Fruit fly (Drosophila melanogaster) whole organism, embryonic: Measurements from ENCODE around the gene JIL-1.
A peak's percentile ranks its signal among the peaks of the same experiment; 100 is the strongest.

Experiments
- Blimp-1 ChIP-seq: fragments of 200-800 bp; sonication (Bioruptor generic); optimal IDR thresholded peaks from 3 replicates; lab custom pipeline; 2018; ENCODE audit warnings: missing biosample characterization, missing genetic modification characterization, mild to moderate bottlenecking, moderate library complexity, missing genetic modification reagents
- BtbVII ChIP-seq: fragments of 200-800 bp; sonication (Bioruptor generic); optimal IDR thresholded peaks from 3 replicates; lab custom pipeline; 2017; ENCODE audit warnings: missing biosample characterization, mild to moderate bottlenecking, missing genetic modification characterization
- CG11696 ChIP-seq: fragments of 200-800 bp; sonication (Bioruptor generic); IDR thresholded peaks from 2 replicates; pipeline ENCODE4 v1.3.6; 2022; ENCODE audit warnings: missing biosample characterization, missing genetic modification characterization
- CG13424 ChIP-seq: fragments of 200-800 bp; sonication (Bioruptor generic); optimal IDR thresholded peaks from 2 replicates; lab custom pipeline; 2019; ENCODE audit warnings: missing biosample characterization, mild to moderate bottlenecking, missing genetic modification characterization, moderate library complexity
- CG14441 ChIP-seq: fragments of 200-800 bp; sonication (Bioruptor generic); IDR thresholded peaks from 2 replicates; pipeline ENCODE4 v1.3.6; 2022; ENCODE audit warnings: missing biosample characterization, missing genetic modification characterization
- CG1529 ChIP-seq: fragments of 200-800 bp; sonication (Bioruptor generic); optimal IDR thresholded peaks from 3 replicates; lab custom pipeline; 2018; ENCODE audit warnings: missing biosample characterization, missing genetic modification characterization
- CG17186 ChIP-seq: fragments of 200-800 bp; sonication (Bioruptor generic); optimal IDR thresholded peaks from 3 replicates; lab custom pipeline; 2017; ENCODE audit warnings: missing biosample characterization, missing genetic modification reagents, missing genetic modification characterization
- CG17361 ChIP-seq: fragments of 200-800 bp; sonication (Bioruptor generic); IDR thresholded peaks from 3 replicates; pipeline ENCODE4 v1.3.6; 2022; ENCODE audit warnings: missing biosample characterization, missing genetic modification characterization
- CG17568 ChIP-seq: fragments of 200-800 bp; sonication (Bioruptor generic); optimal IDR thresholded peaks from 2 replicates; lab custom pipeline; 2018; ENCODE audit warnings: missing biosample characterization, mild to moderate bottlenecking, missing genetic modification characterization, moderate library complexity
- CG2129 ChIP-seq: fragments of 200-800 bp; sonication (Bioruptor generic); IDR thresholded peaks from 2 replicates; pipeline ENCODE4 v1.3.6; 2022; ENCODE audit warnings: missing biosample characterization, missing genetic modification characterization; ENCODE audit not compliant: partially characterized antibody
- CG31224 ChIP-seq: fragments of 200-800 bp; sonication (Bioruptor generic); IDR thresholded peaks from 2 replicates; pipeline ENCODE4 v1.3.6; 2022; ENCODE audit warnings: missing biosample characterization, missing genetic modification characterization
- CG31365 ChIP-seq: fragments of 200-800 bp; sonication (Bioruptor generic); optimal IDR thresholded peaks from 2 replicates; lab custom pipeline; 2018; ENCODE audit warnings: missing biosample characterization, mild to moderate bottlenecking, missing genetic modification characterization
- CG3847 ChIP-seq: fragments of 200-800 bp; sonication (Bioruptor generic); IDR thresholded peaks from 2 replicates; pipeline ENCODE4 v1.3.6; 2022; ENCODE audit warnings: missing biosample characterization, missing genetic modification characterization
- CG4854 ChIP-seq: fragments of 200-800 bp; sonication (Bioruptor generic); optimal IDR thresholded peaks from 2 replicates; lab custom pipeline; 2016; ENCODE audit warnings: missing biosample characterization, missing genetic modification characterization, inconsistent platforms
- CG6683 ChIP-seq: fragments of 200-800 bp; sonication (Bioruptor generic); optimal IDR thresholded peaks from 2 replicates; lab custom pipeline; 2017; ENCODE audit warnings: missing biosample characterization, mild to moderate bottlenecking, missing genetic modification characterization, missing genetic modification reagents
- CG8388 ChIP-seq: fragments of 200-800 bp; sonication (Bioruptor generic); optimal IDR thresholded peaks from 2 replicates; lab custom pipeline; 2019; ENCODE audit warnings: missing biosample characterization, mild to moderate bottlenecking, missing genetic modification characterization, moderate library complexity
- CG9932 ChIP-seq: fragments of 200-800 bp; sonication (Bioruptor generic); IDR thresholded peaks from 2 replicates; pipeline ENCODE4 v1.3.6; 2022; ENCODE audit warnings: missing biosample characterization, missing genetic modification characterization
- CTCF ChIP-seq: fragments of 200-800 bp; sonication (Bioruptor generic); optimal IDR thresholded peaks from 2 replicates; lab custom pipeline; 2017; ENCODE audit warnings: missing biosample characterization, mild to moderate bottlenecking, missing genetic modification characterization, moderate library complexity
- D ChIP-seq, 2 experiments: fragments of 200-800 bp in 1 of 2; fragments of >200 bp in 1 of 2; sonication (Bioruptor generic) in 1 of 2; optimal IDR thresholded peaks; 2 replicates in 1 of 2; 3 replicates in 1 of 2; lab custom pipeline; 2017; ENCODE audit warnings: mild to moderate bottlenecking in 1 of 2, missing biosample characterization in 1 of 2, missing genetic modification characterization in 1 of 2, missing genetic modification reagents in 1 of 2
- NC2β ChIP-seq: fragments of 200-800 bp; sonication (Bioruptor generic); optimal IDR thresholded peaks from 2 replicates; lab custom pipeline; 2016; ENCODE audit warnings: missing biosample characterization, missing genetic modification characterization
- Nf-YB ChIP-seq: fragments of 200-800 bp; sonication (Bioruptor generic); optimal IDR thresholded peaks from 3 replicates; lab custom pipeline; 2019; ENCODE audit warnings: missing biosample characterization, mild to moderate bottlenecking, missing genetic modification characterization, moderate library complexity
- Optix ChIP-seq: fragments of 200-800 bp; sonication (Bioruptor generic); IDR thresholded peaks from 3 replicates; pipeline ENCODE4 v1.3.6; 2022; ENCODE audit warnings: missing biosample characterization, missing genetic modification characterization
- Pdp1 ChIP-seq, 2 experiments: fragments of 200-800 bp; sonication (Bioruptor generic); optimal IDR thresholded peaks; 3 replicates each; lab custom pipeline; 2016; ENCODE audit warnings: missing biosample characterization in 2 of 2, missing genetic modification characterization in 2 of 2, mild to moderate bottlenecking in 1 of 2, moderate library complexity in 1 of 2
- Scr ChIP-seq: fragments of 200-800 bp; sonication (Bioruptor generic); IDR thresholded peaks from 2 replicates; pipeline ENCODE4 v1.3.6; 2022; ENCODE audit warnings: missing biosample characterization, missing genetic modification characterization; ENCODE audit not compliant: partially characterized antibody
- ac ChIP-seq: fragments of 200-800 bp; sonication (Bioruptor generic); optimal IDR thresholded peaks from 3 replicates; lab custom pipeline; 2017; ENCODE audit warnings: missing biosample characterization, mild to moderate bottlenecking, missing genetic modification characterization
- amos ChIP-seq: fragments of 200-800 bp; sonication (Bioruptor generic); IDR thresholded peaks from 2 replicates; pipeline ENCODE4 v1.3.6; 2022; ENCODE audit warnings: missing biosample characterization, missing genetic modification characterization; ENCODE audit not compliant: partially characterized antibody
- cad ChIP-seq: fragments of >200 bp; optimal IDR thresholded peaks from 2 replicates; lab custom pipeline; 2017; ENCODE audit warnings: missing biosample characterization, missing genetic modification characterization
- cato ChIP-seq: fragments of 200-800 bp; sonication (Bioruptor generic); optimal IDR thresholded peaks from 2 replicates; lab custom pipeline; 2016; ENCODE audit warnings: missing biosample characterization, missing genetic modification characterization, borderline replicate concordance
- croc ChIP-seq: fragments of 200-800 bp; sonication (Bioruptor generic); conservative IDR thresholded peaks from 3 replicates; pipeline ENCODE4 v1.3.6; 2022; ENCODE audit warnings: missing biosample characterization, missing genetic modification characterization
- crol ChIP-seq: fragments of 200-800 bp; sonication (Bioruptor generic); IDR thresholded peaks from 2 replicates; pipeline ENCODE4 v1.3.6; 2022; ENCODE audit warnings: missing biosample characterization, missing genetic modification characterization
- dimm ChIP-seq: fragments of 200-800 bp; sonication (Bioruptor generic); IDR thresholded peaks from 2 replicates; pipeline ENCODE4 v1.3.6; 2022; ENCODE audit warnings: missing biosample characterization, missing genetic modification characterization
- esg ChIP-seq: fragments of 200-800 bp; sonication (Bioruptor generic); conservative IDR thresholded peaks from 2 replicates; pipeline ENCODE4 v1.3.6; 2022; ENCODE audit warnings: missing biosample characterization, missing genetic modification characterization
- nmo ChIP-seq: fragments of 200-800 bp; sonication (Bioruptor generic); optimal IDR thresholded peaks from 2 replicates; lab custom pipeline; 2018; ENCODE audit warnings: missing biosample characterization, mild to moderate bottlenecking, missing genetic modification characterization, moderate library complexity
- pho ChIP-seq: fragments of 200-800 bp; sonication (Bioruptor generic); optimal IDR thresholded peaks from 2 replicates; lab custom pipeline; 2016; ENCODE audit warnings: missing biosample characterization, missing genetic modification characterization
- pita ChIP-seq: fragments of 200-800 bp; sonication (Bioruptor generic); optimal IDR thresholded peaks from 2 replicates; lab custom pipeline; 2017; ENCODE audit warnings: missing biosample characterization, mild to moderate bottlenecking, missing genetic modification characterization
- pros ChIP-seq: fragments of 200-800 bp; sonication (Bioruptor generic); optimal IDR thresholded peaks from 3 replicates; lab custom pipeline; 2019; ENCODE audit warnings: missing biosample characterization, mild to moderate bottlenecking, missing genetic modification characterization, moderate library complexity
- stwl ChIP-seq: fragments of 200-800 bp; sonication (Bioruptor generic); optimal IDR thresholded peaks from 3 replicates; lab custom pipeline; 2018; ENCODE audit warnings: missing biosample characterization, mild to moderate bottlenecking, missing genetic modification characterization, moderate library complexity
- tap ChIP-seq: fragments of 200-800 bp; optimal IDR thresholded peaks from 3 replicates; lab custom pipeline; 2019; ENCODE audit warnings: missing biosample characterization, mild to moderate bottlenecking, missing genetic modification characterization, moderate library complexity
- tio ChIP-seq: fragments of 200-800 bp; sonication (Bioruptor generic); optimal IDR thresholded peaks from 2 replicates; lab custom pipeline; 2017; ENCODE audit warnings: missing biosample characterization, missing genetic modification characterization, inconsistent platforms
- wdn ChIP-seq: fragments of 200-800 bp; sonication (Bioruptor generic); IDR thresholded peaks from 2 replicates; pipeline ENCODE4 v1.3.6; 2022; ENCODE audit warnings: missing biosample characterization, missing genetic modification characterization
- zfh1 ChIP-seq: fragments of 200-800 bp; sonication (Bioruptor generic); IDR thresholded peaks from 3 replicates; pipeline ENCODE4 v1.3.6; 2022; ENCODE audit warnings: missing biosample characterization, missing genetic modification characterization

The JIL-1 gene

DNA sequence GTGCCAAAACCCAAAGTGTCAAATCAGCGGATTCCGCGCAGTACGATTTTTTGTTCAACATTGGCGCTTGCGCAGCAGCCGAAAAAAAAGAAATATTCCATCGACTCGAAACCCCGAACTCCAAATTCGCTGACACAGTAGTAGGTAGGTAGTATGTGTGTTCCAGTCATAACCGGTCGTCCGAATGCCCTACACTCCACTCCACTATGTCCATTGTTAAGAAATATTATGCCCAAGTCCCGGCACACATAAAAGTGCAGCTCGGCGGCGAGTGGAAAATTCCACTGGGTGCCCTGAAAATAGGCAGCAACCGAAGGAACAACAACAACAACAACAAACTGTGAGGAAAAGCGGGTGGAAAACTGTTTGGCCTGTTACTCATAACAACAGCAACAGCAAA, 48.0 kb downstream of the JIL-1 start (continued):
- TF ChIP-seq CG31224 (GFP tag; lab: Robert Waterston, UW) (peak; percentile 30; the same call in 1 of the 2 replicates), CG17361 (GFP tag; lab: Robert Waterston, UW) (no peak), pros (GFP tag; lab: Kevin White, UChicago) (peak; percentile 83), NC2β (GFP tag; lab: Kevin White, UChicago) (no peak), CG11696 (GFP tag; lab: Robert Waterston, UW) (no peak), CG17568 (GFP tag; lab: Kevin White, UChicago) (no peak), D (optimal IDR thresholded peaks at IDR 0.05; lab: Kevin White, UChicago) (no peak), D (GFP tag; optimal IDR thresholded peaks at IDR 0.05; lab: Kevin White, UChicago) (no peak), croc (GFP tag; lab: Robert Waterston, UW) (no peak), CG4854 (no peak)
- TF ChIP-seq, all 482 proteins: peak for 16

DNA sequence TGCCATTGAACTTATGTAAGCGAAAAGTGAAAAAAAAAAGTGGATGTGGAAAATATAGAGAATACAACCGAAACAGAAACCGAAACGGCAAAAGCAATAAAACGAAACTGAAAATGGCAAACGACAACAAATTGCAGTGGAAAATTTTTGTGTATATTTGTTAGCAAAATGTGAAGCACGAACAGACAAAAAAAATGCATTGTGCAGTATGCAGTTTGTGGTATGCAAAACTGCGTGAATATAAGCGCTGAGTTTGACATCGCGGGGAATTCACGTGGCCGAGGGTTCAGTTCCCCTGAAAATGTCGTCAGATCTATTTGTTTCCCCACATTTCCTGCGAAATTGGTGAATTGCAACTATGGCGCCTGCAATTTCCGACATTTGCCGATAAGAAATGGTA, 49.3 kb downstream of the JIL-1 start:
- TF ChIP-seq pho (GFP tag; lab: Kevin White, UChicago) (no peak), tap (tag; lab: Kevin White, UChicago) (no peak), cato (no peak), CG13424 (no peak), CG2129 (GFP tag; lab: Robert Waterston, UW) (no peak), cad (GFP tag; lab: Kevin White, UChicago) (no peak), crol (GFP tag; lab: Robert Waterston, UW) (no peak), CG17361 (GFP tag; lab: Robert Waterston, UW) (no peak), tio (GFP tag; lab: Kevin White, UChicago) (no peak), Blimp-1 (GFP tag; lab: Kevin White, UChicago) (no peak), Pdp1 (GFP tag; optimal IDR thresholded peaks at IDR 0.05; lab: Kevin White, UChicago) (no peak)

DNA sequence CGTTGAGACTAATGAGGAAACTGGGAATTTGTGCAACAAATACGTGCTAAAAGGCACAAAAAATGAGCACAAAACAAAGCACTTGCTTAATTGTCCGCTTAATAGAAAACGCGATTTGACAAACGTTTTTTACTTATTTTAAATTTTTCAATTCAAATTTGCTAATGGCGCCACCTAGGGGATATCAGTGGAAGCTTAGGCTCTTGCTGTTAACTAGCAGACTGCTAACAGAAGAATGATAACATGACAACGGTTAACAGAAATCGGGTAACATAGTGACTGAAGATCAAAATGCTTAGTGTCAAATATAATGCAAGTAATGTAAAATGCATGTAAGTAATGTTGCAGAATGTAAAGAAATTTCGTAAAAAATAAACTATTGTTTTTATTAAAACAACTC, 51.8 kb downstream of the JIL-1 start:
- no peak for TF ChIP-seq CG3847 (GFP tag; lab: Robert Waterston, UW)
- peak; percentile 9 for TF ChIP-seq pita (GFP tag; lab: Kevin White, UChicago)
- TF ChIP-seq CTCF, result peak; percentile 93
- TF ChIP-seq CG8388 (GFP tag; lab: Kevin White, UChicago), result no peak
- no peak for TF ChIP-seq nmo (GFP tag; lab: Kevin White, UChicago)
- no peak for TF ChIP-seq zfh1 (GFP tag; lab: Robert Waterston, UW)
- TF ChIP-seq CG2129 (GFP tag; lab: Robert Waterston, UW), result no peak
- no peak for TF ChIP-seq CG1529
- TF ChIP-seq Nf-YB (GFP tag; lab: Kevin White, UChicago), result no peak
- 0 out of 2 replicates have a peak, but pooled peaks have one; percentile 7 for TF ChIP-seq Scr (GFP tag; lab: Robert Waterston, UW)
- TF ChIP-seq esg, result no peak
- no peak for TF ChIP-seq CG9932
- no peak for TF ChIP-seq CG31365
- no peak for TF ChIP-seq dimm (GFP tag; lab: Robert Waterston, UW)
- no peak for TF ChIP-seq CG14441 (GFP tag; lab: Robert Waterston, UW)
- no peak for TF ChIP-seq CG17186 (GFP tag; lab: Kevin White, UChicago)
- TF ChIP-seq stwl, result peak; percentile 12
- no peak for TF ChIP-seq wdn (GFP tag; lab: Robert Waterston, UW)
- no peak for TF ChIP-seq CG6683
- TF ChIP-seq BtbVII (GFP tag; lab: Kevin White, UChicago), result no peak
- peak; percentile 36; the same call in 1 of the 2 replicates for TF ChIP-seq amos
- TF ChIP-seq Optix (GFP tag; lab: Robert Waterston, UW), result no peak
- TF ChIP-seq ac (GFP tag; lab: Kevin White, UChicago), result no peak
